Worm (Caenorhabditis elegans) whole organism, mixed stage, embryonic: ENCODE measurements around the gene lurp-2.
"Not testable (repeated sequence)": the region's sequence is repeated elsewhere in the genome, so short reads cannot be mapped to it uniquely, and the experiment has no call there.

ENCODE experiments used
- M03D4.4 ChIP-seq: sonication (generic microtip); optimal IDR thresholded peaks from 2 replicates; lab custom pipeline; 2017; ENCODE audit warnings: mild to moderate bottlenecking, missing genetic modification characterization, missing compliant biosample characterization
- bed-3 ChIP-seq: fragments of 200-800 bp; sonication (Bioruptor generic); optimal IDR thresholded peaks from 3 replicates; lab custom pipeline; 2018; ENCODE audit warnings: mild to moderate bottlenecking, missing genetic modification characterization, moderate library complexity, missing compliant biosample characterization
- blmp-1 ChIP-seq: fragments of 150-350 bp; optimal IDR thresholded peaks from 2 replicates; lab custom pipeline; 2014; ENCODE audit warnings: missing biosample characterization, missing genetic modification characterization
- ceh-39 ChIP-seq: fragments of 150-350 bp; optimal IDR thresholded peaks from 2 replicates; lab custom pipeline; 2014; ENCODE audit warnings: missing biosample characterization, missing genetic modification characterization
- ceh-43 ChIP-seq: fragments of 200-800 bp; sonication (Bioruptor generic); optimal IDR thresholded peaks from 2 replicates; lab custom pipeline; 2018; ENCODE audit warnings: mild to moderate bottlenecking, missing genetic modification characterization, moderate library complexity, missing compliant biosample characterization
- ceh-83 ChIP-seq: fragments of 200-800 bp; sonication (Bioruptor generic); optimal IDR thresholded peaks from 2 replicates; lab custom pipeline; 2018; ENCODE audit warnings: mild to moderate bottlenecking, missing genetic modification characterization, missing compliant biosample characterization
- ces-1 ChIP-seq: fragments of 150-350 bp; optimal IDR thresholded peaks from 2 replicates; lab custom pipeline; 2014; ENCODE audit warnings: missing biosample characterization, missing genetic modification reagents, missing genetic modification characterization
- cnd-1 ChIP-seq: fragments of 200-800 bp; sonication (Bioruptor generic); optimal IDR thresholded peaks from 2 replicates; lab custom pipeline; 2018; ENCODE audit warnings: mild to moderate bottlenecking, missing genetic modification characterization, missing compliant biosample characterization
- drap-1 ChIP-seq: fragments of 200-800 bp; sonication (Bioruptor generic); optimal IDR thresholded peaks from 3 replicates; lab custom pipeline; 2018; ENCODE audit warnings: mild to moderate bottlenecking, missing genetic modification characterization, missing compliant biosample characterization
- elt-1 ChIP-seq: sonication (generic microtip); optimal IDR thresholded peaks from 2 replicates; lab custom pipeline; 2017; ENCODE audit warnings: missing genetic modification characterization, mild to moderate bottlenecking, missing compliant biosample characterization, antibody characterized with exemption, moderate library complexity, borderline replicate concordance; ENCODE audit not compliant: insufficient read depth
- elt-3 ChIP-seq: fragments of 150-350 bp; optimal IDR thresholded peaks from 2 replicates; lab custom pipeline; 2014; ENCODE audit warnings: missing biosample characterization, missing genetic modification characterization
- flh-1 ChIP-seq: fragments of 200-800 bp; sonication (Bioruptor generic); optimal IDR thresholded peaks from 2 replicates; lab custom pipeline; 2018; ENCODE audit warnings: mild to moderate bottlenecking, missing genetic modification characterization, moderate library complexity, missing compliant biosample characterization
- ham-2 ChIP-seq: fragments of 200-800 bp; sonication (Bioruptor generic); optimal IDR thresholded peaks from 2 replicates; lab custom pipeline; 2018; ENCODE audit warnings: mild to moderate bottlenecking, missing genetic modification characterization, missing compliant biosample characterization
- hlh-1 ChIP-seq: fragments of 150-350 bp; optimal IDR thresholded peaks from 2 replicates; lab custom pipeline; 2014; ENCODE audit warnings: missing biosample characterization, missing genetic modification reagents, missing genetic modification characterization
- lin-13 ChIP-seq: fragments of 150-350 bp; optimal IDR thresholded peaks from 2 replicates; lab custom pipeline; 2014; ENCODE audit warnings: missing biosample characterization, missing genetic modification characterization
- lin-32 ChIP-seq: fragments of 200-800 bp; sonication (Bioruptor generic); optimal IDR thresholded peaks from 2 replicates; lab custom pipeline; 2018; ENCODE audit warnings: mild to moderate bottlenecking, missing genetic modification characterization, missing compliant biosample characterization
- lsy-2 ChIP-seq: fragments of 150-350 bp; optimal IDR thresholded peaks from 2 replicates; lab custom pipeline; 2014; ENCODE audit warnings: missing biosample characterization, missing genetic modification characterization
- mab-5 ChIP-seq: fragments of 150-350 bp; optimal IDR thresholded peaks from 2 replicates; lab custom pipeline; 2014; ENCODE audit warnings: missing biosample characterization, missing genetic modification characterization
- mep-1 ChIP-seq: fragments of 150-350 bp; optimal IDR thresholded peaks from 2 replicates; lab custom pipeline; 2017; ENCODE audit warnings: missing biosample characterization, missing genetic modification reagents, missing genetic modification characterization, inconsistent platforms
- mls-2 ChIP-seq: sonication (generic microtip); optimal IDR thresholded peaks from 2 replicates; lab custom pipeline; 2016; ENCODE audit warnings: mild to moderate bottlenecking, missing genetic modification characterization, moderate library complexity, missing compliant biosample characterization
- nhr-12 ChIP-seq: fragments of 150-350 bp; optimal IDR thresholded peaks from 2 replicates; lab custom pipeline; 2014; ENCODE audit warnings: missing biosample characterization, missing genetic modification characterization
- nhr-2 ChIP-seq: fragments of 150-350 bp; optimal IDR thresholded peaks from 2 replicates; lab custom pipeline; 2014; ENCODE audit warnings: missing biosample characterization, missing genetic modification characterization
- nhr-28 ChIP-seq: fragments of 150-350 bp; optimal IDR thresholded peaks from 2 replicates; lab custom pipeline; 2014; ENCODE audit warnings: missing biosample characterization, missing genetic modification characterization
- pha-4 ChIP-seq: fragments of 150-350 bp; optimal IDR thresholded peaks from 2 replicates; lab custom pipeline; 2018; ENCODE audit warnings: missing biosample characterization, missing genetic modification reagents, missing genetic modification characterization
- snpc-4 ChIP-seq: fragments of 150-350 bp; optimal IDR thresholded peaks from 2 replicates; lab custom pipeline; 2014; ENCODE audit warnings: missing biosample characterization, missing genetic modification characterization
- sptf-1 ChIP-seq: sonication (generic microtip); optimal IDR thresholded peaks from 2 replicates; lab custom pipeline; 2017; ENCODE audit warnings: mild to moderate bottlenecking, missing genetic modification characterization, moderate library complexity, missing compliant biosample characterization
- unc-120 ChIP-seq: sonication (generic microtip); optimal IDR thresholded peaks from 2 replicates; lab custom pipeline; 2017; ENCODE audit warnings: missing genetic modification characterization, missing compliant biosample characterization; ENCODE audit not compliant: poor library complexity, severe bottlenecking
- unc-39 ChIP-seq: fragments of 150-350 bp; optimal IDR thresholded peaks from 2 replicates; lab custom pipeline; 2014; ENCODE audit warnings: missing biosample characterization, missing genetic modification characterization
- unc-62 ChIP-seq: fragments of 150-350 bp; optimal IDR thresholded peaks from 2 replicates; lab custom pipeline; 2014; ENCODE audit warnings: missing biosample characterization, missing genetic modification reagents, missing genetic modification characterization
- zip-8 ChIP-seq: fragments of 150-350 bp; optimal IDR thresholded peaks from 2 replicates; lab custom pipeline; 2014; ENCODE audit warnings: missing biosample characterization, missing genetic modification characterization
- ztf-11 ChIP-seq: fragments of 150-350 bp; optimal IDR thresholded peaks from 2 replicates; lab custom pipeline; 2014; ENCODE audit warnings: missing biosample characterization, missing genetic modification characterization

Gene lurp-2

ce11 chrV:13442819-13443218 lies 10.6 kb upstream of the lurp-2 start:
- TF ChIP-seq flh-1 (GFP tag; lab: Kevin White, UChicago) (no peak), mab-5 (tag; lab: Kevin White, UChicago) (no peak), lin-32 (GFP tag; lab: Kevin White, UChicago) (no peak), ceh-43 (GFP tag; lab: Kevin White, UChicago) (no peak), lsy-2 (tag; lab: Kevin White, UChicago) (no peak), zip-8 (tag; lab: Kevin White, UChicago) (no peak), ceh-39 (tag; lab: Kevin White, UChicago) (no peak), ztf-11 (no peak)

ce11 chrV:13443535-13443934 lies 9.9 kb upstream of the lurp-2 start, which contains the start of gene Y2H9A.6:
Y2H9A.6 (plus strand) TSS chrV:13443835.
- not testable (repeated sequence) for TF ChIP-seq mls-2 (tag; lab: Kevin White, UChicago); ceh-83 (GFP tag; lab: Kevin White, UChicago); bed-3 (GFP tag; lab: Kevin White, UChicago)

- TF ChIP-seq mab-5 (tag; lab: Kevin White, UChicago) (no peak), M03D4.4 (tag; lab: Kevin White, UChicago) (no peak), cnd-1 (no peak), lin-13 (tag; lab: Kevin White, UChicago) (no peak), ztf-11 (no peak), mls-2 (tag; lab: Kevin White, UChicago) (no peak), ceh-39 (tag; lab: Kevin White, UChicago) (no peak), unc-62 (GFP tag; lab: Kevin White, UChicago) (no peak), nhr-28 (tag; lab: Kevin White, UChicago) (no peak), mep-1 (tag; lab: Kevin White, UChicago) (no peak), pha-4 (tag; lab: Kevin White, UChicago) (no peak), nhr-12 (tag; lab: Kevin White, UChicago) (no peak), ceh-43 (GFP tag; lab: Kevin White, UChicago) (no peak), elt-1 (tag; lab: Kevin White, UChicago) (no peak), elt-3 (no peak), sptf-1 (tag; lab: Kevin White, UChicago) (no peak), nhr-2 (tag; lab: Kevin White, UChicago) (no peak), hlh-1 (no peak)
These were observed 8.0 kb upstream of the lurp-2 start, which contains the start of gene Y2H9A.4 for ce11 chrV:13445229-13445949. Y2H9A.4 (plus strand) TSS chrV:13445899.

- TF ChIP-seq flh-1 (GFP tag; lab: Kevin White, UChicago) (no peak), unc-39 (tag; lab: Kevin White, UChicago) (no peak), drap-1 (GFP tag; lab: Kevin White, UChicago) (no peak), pha-4 (tag; lab: Kevin White, UChicago) (no peak), blmp-1 (tag; lab: Kevin White, UChicago) (no peak), ceh-43 (GFP tag; lab: Kevin White, UChicago) (no peak), nhr-28 (tag; lab: Kevin White, UChicago) (no peak), hlh-1 (no peak), lin-13 (tag; lab: Kevin White, UChicago) (no peak), mls-2 (tag; lab: Kevin White, UChicago) (no peak), snpc-4 (tag; lab: Kevin White, UChicago) (no peak), mep-1 (tag; lab: Kevin White, UChicago) (no peak), nhr-2 (tag; lab: Kevin White, UChicago) (no peak), ham-2 (no peak), ceh-39 (tag; lab: Kevin White, UChicago) (no peak), elt-3 (no peak), unc-120 (tag; lab: Kevin White, UChicago) (no peak), ceh-83 (GFP tag; lab: Kevin White, UChicago) (no peak)
These were observed 2.0 kb downstream of the lurp-2 start, which contains the start of gene lurp-3 for ce11 chrV:13455448-13455847. lurp-3 (plus strand) TSS chrV:13455748.

ce11 chrV:13457858-13458257 lies 4.4 kb downstream of the lurp-2 start, which contains the start of gene F25H9.2:
F25H9.2 (plus strand) TSS chrV:13458083.
- TF ChIP-seq lin-32 (GFP tag; lab: Kevin White, UChicago) = no peak
- TF ChIP-seq mep-1 (tag; lab: Kevin White, UChicago) = peak; percentile 48
- peak; percentile 29 for TF ChIP-seq ces-1 (GFP tag; lab: Kevin White, UChicago)
- peak; percentile 11 for TF ChIP-seq pha-4 (tag; lab: Kevin White, UChicago)
- TF ChIP-seq, all 35 proteins: peak for 3
